Fruit fly (Drosophila melanogaster): ENCODE results near the gene Setd3.
A peak's percentile ranks its signal among the peaks of the same experiment; 100 is the strongest.

Gene Setd3

DNA sequence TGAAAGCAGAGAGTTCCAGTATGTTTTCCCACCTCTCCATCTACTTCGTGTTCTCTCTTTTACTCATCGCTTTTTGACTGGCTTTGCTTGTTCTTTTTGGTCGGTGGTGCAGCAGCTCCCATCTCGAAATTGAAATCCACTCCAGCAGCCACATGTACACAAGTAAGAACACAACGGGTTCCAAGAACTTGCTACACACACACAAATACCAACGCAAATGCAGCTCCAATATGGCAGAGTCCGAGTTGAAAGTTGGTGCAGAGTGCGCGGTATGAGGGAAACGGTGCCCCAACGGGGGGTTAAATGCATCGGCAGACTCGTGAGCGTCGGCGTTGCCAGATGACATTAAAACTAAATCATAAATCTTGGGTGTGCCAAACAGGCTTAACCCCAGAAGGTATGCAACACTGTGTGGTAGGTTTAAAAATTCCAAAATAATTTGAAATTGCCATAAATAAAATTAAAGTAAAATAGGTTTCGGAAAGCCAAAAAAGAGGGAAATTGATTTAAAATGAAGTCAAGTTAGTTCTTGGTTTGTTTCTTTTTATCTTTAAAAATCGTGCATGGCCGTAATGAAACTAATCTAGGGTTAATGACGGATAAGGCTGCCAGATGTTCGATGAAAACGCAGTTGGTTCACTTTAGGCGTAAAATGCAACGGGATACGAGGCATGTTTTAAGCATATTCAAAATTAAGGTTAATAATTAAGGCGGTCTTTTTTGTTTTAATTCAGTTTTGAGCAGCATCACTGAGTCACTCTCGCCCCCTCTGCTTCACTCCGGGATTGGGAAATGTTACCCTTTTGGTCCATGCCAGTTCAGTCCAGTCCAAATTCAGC, 29.3 kb upstream of the Setd3 start:
- TF ChIP-seq CG11093 (GFP tag; IDR thresholded peaks at IDR 0.05) (0 out of 3 replicates have a peak, but pooled peaks have one; percentile 38), CG17568 (GFP tag; optimal IDR thresholded peaks at IDR 0.05) (no peak), CG2116 (GFP tag; optimal IDR thresholded peaks at IDR 0.05) (peak; percentile 13), CG3163 (GFP tag; optimal IDR thresholded peaks at IDR 0.05) (no peak), Nf-YC (tag; optimal IDR thresholded peaks at IDR 0.05) (no peak), sens (GFP tag) (peak; percentile 71), Atf6 (GFP tag; IDR thresholded peaks at IDR 0.05) (no peak), org-1 (GFP tag; optimal IDR thresholded peaks at IDR 0.05) (no peak), pita (GFP tag; optimal IDR thresholded peaks at IDR 0.05) (no peak), HLH3B (GFP tag; IDR thresholded peaks at IDR 0.05) (peak; percentile 33; the same call in 1 of the 2 replicates), nau (GFP tag; optimal IDR thresholded peaks at IDR 0.05) (no peak), CG12104 (GFP tag; optimal IDR thresholded peaks at IDR 0.05) (peak; percentile 2), CG4854 (GFP tag; optimal IDR thresholded peaks at IDR 0.05) (no peak), phol (tag; optimal IDR thresholded peaks at IDR 0.05) (peak; percentile 61), chm (GFP tag; IDR thresholded peaks at IDR 0.05) (no peak), Xbp1 (GFP tag; optimal IDR thresholded peaks at IDR 0.05) (peak; percentile 13), CG3407 (GFP tag; optimal IDR thresholded peaks at IDR 0.05) (no peak), H2.0 (GFP tag; IDR thresholded peaks at IDR 0.05) (no peak), CG11696 (GFP tag; IDR thresholded peaks at IDR 0.05) (no peak), CG18599 (GFP tag; optimal IDR thresholded peaks at IDR 0.05) (no peak), ab (GFP tag; optimal IDR thresholded peaks at IDR 0.05) (no peak), CG10565 (GFP tag; optimal IDR thresholded peaks at IDR 0.05) (no peak), Hand (GFP tag; optimal IDR thresholded peaks at IDR 0.05) (no peak), CG13287 (GFP tag; IDR thresholded peaks at IDR 0.05; ENCODE audit: partially characterized antibody) (no peak), CG12071 (GFP tag; optimal IDR thresholded peaks at IDR 0.05) (no peak), pho (GFP tag; optimal IDR thresholded peaks at IDR 0.05) (no peak), CG42726 (GFP tag; IDR thresholded peaks at IDR 0.05; ENCODE audit: partially characterized antibody) (no peak), Ada2b (GFP tag; IDR thresholded peaks at IDR 0.05) (no peak), CG11504 (tag; optimal IDR thresholded peaks at IDR 0.05) (peak; percentile 33), Ets97D (GFP tag; optimal IDR thresholded peaks at IDR 0.05) (no peak), tio (GFP tag; optimal IDR thresholded peaks at IDR 0.05) (no peak), CG10267 (tag; optimal IDR thresholded peaks at IDR 0.05) (peak; percentile 11), CG12219 (GFP tag; optimal IDR thresholded peaks at IDR 0.05) (no peak), Ptx1 (GFP tag; IDR thresholded peaks at IDR 0.05) (no peak), CG17328 (GFP tag; IDR thresholded peaks at IDR 0.05) (peak; percentile 22; the same call in 1 of the 2 replicates), Lim3 (GFP tag; IDR thresholded peaks at IDR 0.05) (no peak), NK7.1 (GFP tag; optimal IDR thresholded peaks at IDR 0.05) (no peak), pum (GFP tag; optimal IDR thresholded peaks at IDR 0.05) (no peak), emc (GFP tag; optimal IDR thresholded peaks at IDR 0.05) (no peak), fd102C (GFP tag; optimal IDR thresholded peaks at IDR 0.05) (no peak), CG6683 (GFP tag; optimal IDR thresholded peaks at IDR 0.05) (no peak), Adf1 (GFP tag; IDR thresholded peaks at IDR 0.05) (no peak), Deaf1 (tag; optimal IDR thresholded peaks at IDR 0.05) (no peak), lilli (GFP tag; optimal IDR thresholded peaks at IDR 0.05) (no peak), unc-4 (GFP tag; IDR thresholded peaks at IDR 0.05; ENCODE audit: partially characterized antibody) (no peak), CG7839 (tag; optimal IDR thresholded peaks at IDR 0.05) (peak; percentile 10), luna (GFP tag; optimal IDR thresholded peaks at IDR 0.05) (no peak), sob (GFP tag; IDR thresholded peaks at IDR 0.05) (no peak), CG8478 (optimal IDR thresholded peaks at IDR 0.05) (no peak), amos (GFP tag; IDR thresholded peaks at IDR 0.05; ENCODE audit: partially characterized antibody) (no peak)
